Fruit fly (Drosophila melanogaster) whole organism, embryonic: ENCODE measurements around the gene CG46304.
A peak's percentile ranks its signal among the peaks of the same experiment; 100 is the strongest.

Experiments used
- CG10147 ChIP-seq: fragments of 200-800 bp; sonication (Bioruptor generic); optimal IDR thresholded peaks from 2 replicates; lab custom pipeline; 2019; ENCODE audit warnings: missing biosample characterization, mild to moderate bottlenecking, missing genetic modification characterization, moderate library complexity
- CG10979 ChIP-seq: fragments of 200-800 bp; sonication (Bioruptor generic); optimal IDR thresholded peaks from 2 replicates; lab custom pipeline; 2018; ENCODE audit warnings: missing biosample characterization, mild to moderate bottlenecking, missing genetic modification characterization, moderate library complexity
- CG11723 ChIP-seq: fragments of 200-800 bp; sonication (Bioruptor generic); optimal IDR thresholded peaks from 2 replicates; lab custom pipeline; 2017; ENCODE audit warnings: missing biosample characterization, mild to moderate bottlenecking, missing genetic modification characterization
- CG12071 ChIP-seq: fragments of 200-800 bp; sonication (Bioruptor generic); optimal IDR thresholded peaks from 3 replicates; lab custom pipeline; 2018; ENCODE audit warnings: missing biosample characterization, mild to moderate bottlenecking, missing genetic modification characterization
- CG13775 ChIP-seq: fragments of 200-800 bp; sonication (Bioruptor generic); optimal IDR thresholded peaks from 3 replicates; lab custom pipeline; 2017; ENCODE audit warnings: missing biosample characterization, mild to moderate bottlenecking, missing genetic modification characterization
- CG13894 ChIP-seq: fragments of 200-800 bp; sonication (Bioruptor generic); optimal IDR thresholded peaks from 3 replicates; lab custom pipeline; 2018; ENCODE audit warnings: missing biosample characterization, mild to moderate bottlenecking, missing genetic modification characterization, moderate library complexity
- CG14014 ChIP-seq: fragments of 200-800 bp; sonication (Bioruptor generic); IDR thresholded peaks from 2 replicates; pipeline ENCODE4 v1.3.6; 2022; ENCODE audit warnings: missing biosample characterization, missing genetic modification characterization
- CG18476 ChIP-seq: fragments of 200-800 bp; sonication (Bioruptor generic); optimal IDR thresholded peaks from 2 replicates; lab custom pipeline; 2016; ENCODE audit warnings: missing biosample characterization, mild to moderate bottlenecking, missing genetic modification characterization
- CG2129 ChIP-seq: fragments of 200-800 bp; sonication (Bioruptor generic); IDR thresholded peaks from 2 replicates; pipeline ENCODE4 v1.3.6; 2022; ENCODE audit warnings: missing biosample characterization, missing genetic modification characterization; ENCODE audit not compliant: partially characterized antibody
- CG2712 ChIP-seq: fragments of 200-800 bp; optimal IDR thresholded peaks from 3 replicates; lab custom pipeline; 2019; ENCODE audit warnings: missing biosample characterization, mild to moderate bottlenecking, missing genetic modification characterization, moderate library complexity
- CG33557 ChIP-seq: fragments of 200-800 bp; sonication (Bioruptor generic); optimal IDR thresholded peaks from 2 replicates; lab custom pipeline; 2019; ENCODE audit warnings: missing biosample characterization, mild to moderate bottlenecking, missing genetic modification characterization, moderate library complexity
- CG43689 ChIP-seq: fragments of 200-800 bp; sonication (Bioruptor generic); IDR thresholded peaks from 2 replicates; pipeline ENCODE4 v1.3.6; 2022; ENCODE audit warnings: missing biosample characterization, missing genetic modification characterization
- CG7745 ChIP-seq: fragments of 200-800 bp; sonication (Bioruptor generic); optimal IDR thresholded peaks from 2 replicates; lab custom pipeline; 2018; ENCODE audit warnings: missing biosample characterization, mild to moderate bottlenecking, missing genetic modification characterization, moderate library complexity
- CTCF ChIP-seq: fragments of 200-800 bp; sonication (Bioruptor generic); optimal IDR thresholded peaks from 2 replicates; lab custom pipeline; 2017; ENCODE audit warnings: missing biosample characterization, mild to moderate bottlenecking, missing genetic modification characterization, moderate library complexity
- Chrac-16 ChIP-seq: fragments of 200-800 bp; sonication (Bioruptor generic); optimal IDR thresholded peaks from 3 replicates; lab custom pipeline; 2016; ENCODE audit warnings: missing biosample characterization, missing genetic modification characterization
- Drgx ChIP-seq: fragments of 200-800 bp; sonication (Bioruptor generic); IDR thresholded peaks from 2 replicates; pipeline ENCODE4 v1.3.6; 2022; ENCODE audit warnings: missing biosample characterization, missing genetic modification characterization
- E2f1 ChIP-seq: fragments of 200-800 bp; sonication (Bioruptor generic); IDR thresholded peaks from 2 replicates; pipeline ENCODE4 v1.3.6; 2022; ENCODE audit warnings: missing biosample characterization, missing genetic modification characterization
- Hr3 ChIP-seq: fragments of 200-800 bp; sonication (Bioruptor generic); optimal IDR thresholded peaks from 3 replicates; lab custom pipeline; 2016; ENCODE audit warnings: missing biosample characterization, missing genetic modification characterization
- Hr51 ChIP-seq, 2 experiments: fragments of 200-800 bp; sonication (Bioruptor generic); optimal IDR thresholded peaks; 2 replicates in 1 of 2; 3 replicates in 1 of 2; lab custom pipeline; 2016 to 2018; ENCODE audit warnings: missing biosample characterization in 2 of 2, missing genetic modification characterization in 2 of 2, mild to moderate bottlenecking in 1 of 2, moderate library complexity in 1 of 2
- Hr78 ChIP-seq, 2 experiments: fragments of 200-800 bp in 1 of 2; fragments of >200 bp in 1 of 2; sonication (Bioruptor generic) in 1 of 2; optimal IDR thresholded peaks; 2 replicates each; lab custom pipeline; 2017 to 2019; ENCODE audit warnings: missing biosample characterization in 2 of 2, missing genetic modification characterization in 2 of 2, mild to moderate bottlenecking in 1 of 2, moderate library complexity in 1 of 2
- Jarid2 ChIP-seq: fragments of 200-800 bp; sonication (Bioruptor generic); optimal IDR thresholded peaks from 3 replicates; lab custom pipeline; 2017; ENCODE audit warnings: mild to moderate bottlenecking, missing biosample characterization, missing genetic modification reagents, missing genetic modification characterization
- MESR4 ChIP-seq: fragments of 200-800 bp; sonication (Bioruptor generic); optimal IDR thresholded peaks from 2 replicates; lab custom pipeline; 2018; ENCODE audit warnings: missing biosample characterization, mild to moderate bottlenecking, missing genetic modification characterization, moderate library complexity
- Mes4 ChIP-seq: fragments of 200-800 bp; sonication (Bioruptor generic); optimal IDR thresholded peaks from 2 replicates; lab custom pipeline; 2016; ENCODE audit warnings: missing biosample characterization, missing genetic modification characterization
- Mrtf ChIP-seq: fragments of 200-800 bp; sonication (Bioruptor generic); IDR thresholded peaks from 3 replicates; pipeline ENCODE4 v1.3.6; 2022; ENCODE audit warnings: missing biosample characterization, missing genetic modification characterization
- Nf-YB ChIP-seq: fragments of 200-800 bp; sonication (Bioruptor generic); optimal IDR thresholded peaks from 3 replicates; lab custom pipeline; 2019; ENCODE audit warnings: missing biosample characterization, mild to moderate bottlenecking, missing genetic modification characterization, moderate library complexity
- NfI ChIP-seq: fragments of 200-800 bp; sonication (Bioruptor generic); optimal IDR thresholded peaks from 3 replicates; lab custom pipeline; 2018; ENCODE audit warnings: missing biosample characterization, mild to moderate bottlenecking, missing genetic modification characterization, moderate library complexity
- ato ChIP-seq: fragments of 200-800 bp; sonication (Bioruptor generic); IDR thresholded peaks from 2 replicates; pipeline ENCODE4 v1.3.6; 2022; ENCODE audit warnings: missing biosample characterization, missing genetic modification characterization; ENCODE audit not compliant: partially characterized antibody
- chm ChIP-seq: fragments of 200-800 bp; sonication (Bioruptor generic); IDR thresholded peaks from 2 replicates; pipeline ENCODE4 v1.3.6; 2022; ENCODE audit warnings: missing biosample characterization, missing genetic modification characterization
- dan ChIP-seq: fragments of 200-800 bp; sonication (Bioruptor generic); IDR thresholded peaks from 2 replicates; pipeline ENCODE4 v1.3.6; 2022; ENCODE audit warnings: missing biosample characterization, missing genetic modification characterization
- emc ChIP-seq: fragments of 200-800 bp; sonication (Bioruptor generic); optimal IDR thresholded peaks from 2 replicates; lab custom pipeline; 2016; ENCODE audit warnings: missing biosample characterization, missing genetic modification characterization
- esg ChIP-seq: fragments of 200-800 bp; sonication (Bioruptor generic); conservative IDR thresholded peaks from 2 replicates; pipeline ENCODE4 v1.3.6; 2022; ENCODE audit warnings: missing biosample characterization, missing genetic modification characterization
- ewg ChIP-seq: fragments of 200-800 bp; sonication (Bioruptor generic); optimal IDR thresholded peaks from 3 replicates; lab custom pipeline; 2017; ENCODE audit warnings: mild to moderate bottlenecking, missing biosample characterization, missing genetic modification reagents, missing genetic modification characterization
- fd96Cb ChIP-seq: fragments of 200-800 bp; sonication (Bioruptor generic); optimal IDR thresholded peaks from 2 replicates; lab custom pipeline; 2018; ENCODE audit warnings: missing biosample characterization, mild to moderate bottlenecking, missing genetic modification characterization, moderate library complexity
- grau ChIP-seq: fragments of 200-800 bp; optimal IDR thresholded peaks from 3 replicates; lab custom pipeline; 2019; ENCODE audit warnings: missing biosample characterization, mild to moderate bottlenecking, missing genetic modification characterization, moderate library complexity
- grn ChIP-seq: fragments of 200-800 bp; sonication (Bioruptor generic); optimal IDR thresholded peaks from 3 replicates; lab custom pipeline; 2017; ENCODE audit warnings: missing biosample characterization, missing genetic modification characterization
- hbn ChIP-seq: fragments of 200-800 bp; sonication (Bioruptor generic); IDR thresholded peaks from 2 replicates; pipeline ENCODE4 v1.3.6; 2022; ENCODE audit warnings: missing biosample characterization, missing genetic modification characterization; ENCODE audit not compliant: partially characterized antibody
- hkb ChIP-seq, 2 experiments: fragments of 200-800 bp in 1 of 2; fragments of >200 bp in 1 of 2; sonication (Bioruptor generic) in 1 of 2; IDR thresholded peaks in 1 of 2; optimal IDR thresholded peaks in 1 of 2; 2 replicates each; pipeline versions ENCODE4 v1.3.6 to Lab custom; 2017 to 2022; ENCODE audit warnings: missing biosample characterization in 1 of 2, missing genetic modification characterization in 1 of 2
- ind ChIP-seq: fragments of 200-800 bp; sonication (Bioruptor generic); optimal IDR thresholded peaks from 3 replicates; lab custom pipeline; 2016; ENCODE audit warnings: missing biosample characterization, missing genetic modification characterization
- klu ChIP-seq: fragments of 200-800 bp; sonication (Bioruptor generic); IDR thresholded peaks from 2 replicates; pipeline ENCODE4 v1.3.6; 2022; ENCODE audit warnings: missing biosample characterization, missing genetic modification characterization
- pho ChIP-seq: fragments of 200-800 bp; sonication (Bioruptor generic); optimal IDR thresholded peaks from 2 replicates; lab custom pipeline; 2016; ENCODE audit warnings: missing biosample characterization, missing genetic modification characterization
- pum ChIP-seq: fragments of 200-800 bp; sonication (Bioruptor generic); optimal IDR thresholded peaks from 2 replicates; lab custom pipeline; 2016; ENCODE audit warnings: missing biosample characterization, missing genetic modification characterization
- run ChIP-seq: fragments of 200-800 bp; sonication (Bioruptor generic); optimal IDR thresholded peaks from 3 replicates; lab custom pipeline; 2018; ENCODE audit warnings: missing biosample characterization, mild to moderate bottlenecking, missing genetic modification characterization
- sc ChIP-seq, 3 experiments: fragments of >200 bp in 2 of 3; fragments of 200-800 bp in 1 of 3; sonication (Bioruptor generic) in 1 of 3; optimal IDR thresholded peaks; 2 replicates in 2 of 3; 3 replicates in 1 of 3; lab custom pipeline; 2017; ENCODE audit warnings: mild to moderate bottlenecking in 1 of 3, missing biosample characterization in 1 of 3, missing genetic modification characterization in 1 of 3, missing genetic modification reagents in 1 of 3
- ssp ChIP-seq: fragments of 200-800 bp; sonication (Bioruptor generic); IDR thresholded peaks from 2 replicates; pipeline ENCODE4 v1.3.6; 2022; ENCODE audit warnings: missing biosample characterization, missing genetic modification characterization
- trem ChIP-seq: fragments of 200-800 bp; optimal IDR thresholded peaks from 3 replicates; lab custom pipeline; 2019; ENCODE audit warnings: missing biosample characterization, mild to moderate bottlenecking, missing genetic modification characterization, moderate library complexity
- unpg ChIP-seq: fragments of 200-800 bp; sonication (Bioruptor generic); optimal IDR thresholded peaks from 3 replicates; lab custom pipeline; 2018; ENCODE audit warnings: missing biosample characterization, mild to moderate bottlenecking, missing genetic modification characterization, moderate library complexity
- vfl ChIP-seq: fragments of 200-800 bp; sonication (Bioruptor generic); optimal IDR thresholded peaks from 2 replicates; lab custom pipeline; 2016; ENCODE audit warnings: missing biosample characterization, missing genetic modification characterization
- zfh1 ChIP-seq: fragments of 200-800 bp; sonication (Bioruptor generic); IDR thresholded peaks from 3 replicates; pipeline ENCODE4 v1.3.6; 2022; ENCODE audit warnings: missing biosample characterization, missing genetic modification characterization

The CG46304 gene

dm6 chr2L:18948065-18948723 is 2.1 kb downstream of the CG46304 start (continued):
- TF ChIP-seq CG18476 (GFP tag; lab: Kevin White, UChicago) (peak; percentile 2), pho (GFP tag; lab: Kevin White, UChicago) (peak; percentile 9), Hr78 (GFP tag; optimal IDR thresholded peaks at IDR 0.05; lab: Kevin White, UChicago) (peak in 1 of 2 experiments; percentile 25), CG7745 (tag; lab: Kevin White, UChicago) (no peak), CG10979 (tag; lab: Kevin White, UChicago) (peak; percentile 86), ewg (GFP tag; lab: Kevin White, UChicago) (peak; percentile 68), Mes4 (GFP tag; lab: Kevin White, UChicago) (peak; percentile 36), dan (GFP tag; lab: Robert Waterston, UW) (no peak), NfI (GFP tag; lab: Kevin White, UChicago) (peak; percentile 73), esg (GFP tag; lab: Robert Waterston, UW) (no peak), E2f1 (GFP tag; lab: Robert Waterston, UW) (0 out of 2 replicates have a peak, but pooled peaks have one; percentile 24), grn (no peak), ssp (peak; percentile 40), CG2712 (tag; lab: Kevin White, UChicago) (peak; percentile 90), CG33557 (GFP tag; lab: Kevin White, UChicago) (peak; percentile 79), Hr51 (GFP tag; optimal IDR thresholded peaks at IDR 0.05; lab: Kevin White, UChicago) (peak in 1 of 2 experiments; percentile 46), CG43689 (GFP tag; lab: Robert Waterston, UW) (no peak), CG13775 (peak; percentile 67), ato (no peak), CG12071 (GFP tag; lab: Kevin White, UChicago) (no peak), Hr3 (GFP tag; lab: Kevin White, UChicago) (peak; percentile 68), CG14014 (GFP tag; lab: Robert Waterston, UW) (no peak), emc (GFP tag; lab: Kevin White, UChicago) (no peak), klu (GFP tag; lab: Robert Waterston, UW) (no peak), CTCF (GFP tag; lab: Kevin White, UChicago) (no peak), CG13894 (tag; lab: Kevin White, UChicago) (no peak), Jarid2 (GFP tag; lab: Kevin White, UChicago) (no peak), sc (optimal IDR thresholded peaks at IDR 0.05; lab: Kevin White, UChicago) (no peak), sc (GFP tag; optimal IDR thresholded peaks at IDR 0.05; lab: Kevin White, UChicago) (peak; percentile 81), ind (peak; percentile 26), zfh1 (0 out of 3 replicates have a peak, but pooled peaks have one; percentile 39), fd96Cb (tag; lab: Kevin White, UChicago) (peak; percentile 78), MESR4 (GFP tag; lab: Kevin White, UChicago) (no peak), Nf-YB (GFP tag; lab: Kevin White, UChicago) (peak; percentile 66), run (tag; lab: Kevin White, UChicago) (peak; percentile 65), trem (tag; lab: Kevin White, UChicago) (peak; percentile 28), pum (peak; percentile 27), Chrac-16 (GFP tag; lab: Kevin White, UChicago) (peak; percentile 54), grau (peak; percentile 81), CG2129 (GFP tag; lab: Robert Waterston, UW) (no peak), hkb (optimal IDR thresholded peaks at IDR 0.05; lab: Kevin White, UChicago) (no peak), hkb (GFP tag; IDR thresholded peaks at IDR 0.05; lab: Robert Waterston, UW) (peak; percentile 69), CG11723 (peak; percentile 49), Drgx (GFP tag; lab: Robert Waterston, UW) (peak; percentile 66; the same call in 1 of the 2 replicates), hbn (no peak), vfl (GFP tag; lab: Kevin White, UChicago) (no peak), Mrtf (GFP tag; lab: Robert Waterston, UW) (no peak), unpg (GFP tag; lab: Kevin White, UChicago) (peak; percentile 81), CG10147 (GFP tag; lab: Kevin White, UChicago) (peak; percentile 10), chm (GFP tag; lab: Robert Waterston, UW) (peak; percentile 53; the same call in 1 of the 2 replicates)
